Worm (Caenorhabditis elegans): ENCODE results near the gene F16B4.7.
A peak's percentile ranks its signal among the peaks of the same experiment; 100 is the strongest.

The F16B4.7 gene

ce11 chrV:1593799-1594420 is 8.4 kb downstream of the F16B4.7 start, which contains the start of gene F16B4.4:
TSS of gene F16B4.4 (plus strand) at chrV:1594019.
- TF ChIP-seq ama-1 (optimal IDR thresholded peaks at IDR 0.05), result peak; percentile 48
- TF ChIP-seq ama-1 (GFP tag; optimal IDR thresholded peaks at IDR 0.05), result no peak
- TF ChIP-seq somi-1 (GFP tag; optimal IDR thresholded peaks at IDR 0.05), result no peak
- TF ChIP-seq ceh-58 (GFP tag; IDR thresholded peaks at IDR 0.05), result no peak
- TF ChIP-seq repo-1 (tag; optimal IDR thresholded peaks at IDR 0.05), result no peak
- no peak for TF ChIP-seq bed-2 (GFP tag; IDR thresholded peaks at IDR 0.05)
- no peak for TF ChIP-seq ztf-28 (GFP tag; IDR thresholded peaks at IDR 0.05)

ce11 chrV:1594554-1595092 is 9.1 kb downstream of the F16B4.7 start:
- TF ChIP-seq lin-40 (tag; optimal IDR thresholded peaks at IDR 0.05), result peak; percentile 25
- no peak for TF ChIP-seq Y67H2A.10 (GFP tag; conservative IDR thresholded peaks at IDR 0.05)
- TF ChIP-seq lsl-1 (GFP tag; optimal IDR thresholded peaks at IDR 0.05), result no peak
- TF ChIP-seq lin-35 (GFP tag; optimal IDR thresholded peaks at IDR 0.05), result no peak

ce11 chrV:1599088-1599487 is 13.6 kb downstream of the F16B4.7 start:
- peak; percentile 49; the same call in 1 of the 2 replicates for TF ChIP-seq dox-1 (GFP tag; IDR thresholded peaks at IDR 0.05)
- peak; percentile 32 for TF ChIP-seq nhr-80 (tag; optimal IDR thresholded peaks at IDR 0.05)
- TF ChIP-seq mcd-1 (GFP tag; IDR thresholded peaks at IDR 0.05), result peak; percentile 55
- peak; percentile 90 for TF ChIP-seq ztf-18 (tag; optimal IDR thresholded peaks at IDR 0.05)
- TF ChIP-seq hmg-20 (GFP tag; IDR thresholded peaks at IDR 0.05), result 0 out of 2 replicates have a peak, but pooled peaks have one; percentile 24
- TF ChIP-seq egrh-3 (GFP tag; IDR thresholded peaks at IDR 0.05), result peak; percentile 53; the same call in 1 of the 2 replicates
- TF ChIP-seq attf-5 (GFP tag; optimal IDR thresholded peaks at IDR 0.05), result peak; percentile 31

- TF ChIP-seq ceh-40 (GFP tag; IDR thresholded peaks at IDR 0.05), result no peak
- no peak for TF ChIP-seq nhr-27 (tag; optimal IDR thresholded peaks at IDR 0.05)
- no peak for TF ChIP-seq K11D2.4 (GFP tag; IDR thresholded peaks at IDR 0.05)
- peak; percentile 70 for TF ChIP-seq cebp-1 (GFP tag; IDR thresholded peaks at IDR 0.05)
- TF ChIP-seq cebp-1 (tag; optimal IDR thresholded peaks at IDR 0.05), result peak; percentile 86
- no peak for TF ChIP-seq zim-3 (tag; optimal IDR thresholded peaks at IDR 0.05)
- no peak for TF ChIP-seq Y95B8A.8 (GFP tag; IDR thresholded peaks at IDR 0.05)
Measured at ce11 chrV:1600561-1601088, 15.1 kb downstream of the F16B4.7 start, which contains the start of gene F16B4.2. TSS of gene F16B4.2 (plus strand) at chrV:1601038.

- TF ChIP-seq nhr-120 (GFP tag; IDR thresholded peaks at IDR 0.05) (no peak), lin-40 (tag; optimal IDR thresholded peaks at IDR 0.05) (peak; percentile 40), ceh-100 (GFP tag; IDR thresholded peaks at IDR 0.05) (no peak), aptf-2 (GFP tag; conservative IDR thresholded peaks at IDR 0.05) (no peak), nhr-80 (tag; optimal IDR thresholded peaks at IDR 0.05) (peak; percentile 84), ztf-22 (GFP tag; optimal IDR thresholded peaks at IDR 0.05) (no peak), tbp1 (GFP tag; optimal IDR thresholded peaks at IDR 0.05) (no peak)
Measured at ce11 chrV:1607790-1608189, 22.3 kb downstream of the F16B4.7 start, which contains the start of gene nhr-178. TSS of gene nhr-178 (minus strand) at chrV:1607953.

ce11 chrV:1610097-1610496 is 24.6 kb downstream of the F16B4.7 start, which contains the start of gene nhr-177:
TSS of gene nhr-177 (plus strand) at chrV:1610263.
- peak; percentile 69 for TF ChIP-seq nhr-80 (tag; optimal IDR thresholded peaks at IDR 0.05)
- TF ChIP-seq rpc-1 (optimal IDR thresholded peaks at IDR 0.05), result no peak
- no peak for TF ChIP-seq rpc-1 (tag; optimal IDR thresholded peaks at IDR 0.05)

All from whole organism, young adult.